Worm (Caenorhabditis elegans): Measurements from ENCODE around the gene sir-2.2.

sir-2.2 gene

ce11 chrX:13286533-13286932 lies 41.3 kb upstream of the sir-2.2 start, which contains the start of gene R04D3.2:
R04D3.2 (minus strand) TSS chrX:13286633.
- TF ChIP-seq lin-39 (tag; optimal IDR thresholded peaks at IDR 0.05) (no peak), egl-5 (tag; optimal IDR thresholded peaks at IDR 0.05) (no peak), fkh-2 (tag; optimal IDR thresholded peaks at IDR 0.05) (no peak), mdl-1 (tag; optimal IDR thresholded peaks at IDR 0.05) (no peak), snpc-4 (tag; optimal IDR thresholded peaks at IDR 0.05) (no peak), ceh-9 (tag; optimal IDR thresholded peaks at IDR 0.05) (no peak), nhr-77 (tag; optimal IDR thresholded peaks at IDR 0.05) (no peak), nhr-28 (tag; optimal IDR thresholded peaks at IDR 0.05) (no peak), R02D3.7 (tag; optimal IDR thresholded peaks at IDR 0.05) (no peak), elt-1 (tag; optimal IDR thresholded peaks at IDR 0.05) (no peak), nhr-76 (tag; optimal IDR thresholded peaks at IDR 0.05) (no peak), fkh-10 (GFP tag; optimal IDR thresholded peaks at IDR 0.05) (no peak), pha-4 (tag; optimal IDR thresholded peaks at IDR 0.05) (no peak), nhr-237 (tag; optimal IDR thresholded peaks at IDR 0.05) (no peak), nhr-12 (tag; optimal IDR thresholded peaks at IDR 0.05) (no peak), lin-15B (tag; optimal IDR thresholded peaks at IDR 0.05) (no peak), mml-1 (tag; optimal IDR thresholded peaks at IDR 0.05) (no peak), nhr-43 (tag; optimal IDR thresholded peaks at IDR 0.05; ENCODE audit: poor library complexity, severe bottlenecking) (no peak), eor-1 (tag; optimal IDR thresholded peaks at IDR 0.05) (no peak), ZK546.5 (tag; optimal IDR thresholded peaks at IDR 0.05) (no peak)

ce11 chrX:13288715-13289114 lies 39.2 kb upstream of the sir-2.2 start, which contains the start of gene R04D3.4:
R04D3.4 (minus strand) TSS chrX:13288815.
- TF ChIP-seq skn-1 (tag; optimal IDR thresholded peaks at IDR 0.05) = no peak
- no peak for TF ChIP-seq pha-4 (tag; optimal IDR thresholded peaks at IDR 0.05)
- TF ChIP-seq nhr-11 (tag; optimal IDR thresholded peaks at IDR 0.05) = no peak
- no peak for TF ChIP-seq nhr-25 (tag; optimal IDR thresholded peaks at IDR 0.05)
- TF ChIP-seq pqm-1 (tag; optimal IDR thresholded peaks at IDR 0.05) = no peak
- no peak for TF ChIP-seq ztf-4 (tag; optimal IDR thresholded peaks at IDR 0.05)
- no peak for TF ChIP-seq elt-3 (tag; optimal IDR thresholded peaks at IDR 0.05)
- no peak for TF ChIP-seq fos-1 (tag; optimal IDR thresholded peaks at IDR 0.05)

DNA sequence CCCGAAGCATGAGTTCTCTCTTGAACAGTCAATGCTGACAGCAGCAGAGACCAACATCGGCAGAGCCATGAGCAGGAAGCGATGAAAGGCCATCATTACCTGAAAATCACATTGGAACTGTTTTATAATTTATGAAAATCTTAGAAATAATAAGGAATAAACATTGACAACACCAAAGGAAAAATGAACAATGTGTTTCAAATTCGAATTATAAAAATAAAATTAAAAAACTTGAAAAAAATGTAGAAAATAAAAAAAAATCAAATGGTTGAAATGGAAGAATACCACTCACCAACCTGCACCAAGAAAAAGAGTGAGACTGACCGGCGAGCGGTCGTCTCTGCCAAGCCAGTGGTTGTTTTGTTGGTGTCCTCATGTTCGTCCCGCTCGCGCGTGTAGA lies 37.3 kb upstream of the sir-2.2 start, which contains the start of gene R04D3.3:
TSS of gene R04D3.3 (minus strand) at position 101 of the 400 bp plus-strand sequence.
- no peak for TF ChIP-seq ztf-11 (tag; optimal IDR thresholded peaks at IDR 0.05)
- TF ChIP-seq lin-39 (tag; optimal IDR thresholded peaks at IDR 0.05) = no peak
- no peak for TF ChIP-seq eor-1 (tag; optimal IDR thresholded peaks at IDR 0.05)
- no peak for TF ChIP-seq jun-1 (tag; optimal IDR thresholded peaks at IDR 0.05)
- TF ChIP-seq ceh-28 (tag; optimal IDR thresholded peaks at IDR 0.05) = no peak
- no peak for TF ChIP-seq elt-3 (tag; optimal IDR thresholded peaks at IDR 0.05)

ce11 chrX:13291506-13291905 lies 36.4 kb upstream of the sir-2.2 start, which contains the start of gene srd-38:
srd-38 (plus strand) TSS chrX:13291806.
- TF ChIP-seq sea-2 (GFP tag; optimal IDR thresholded peaks at IDR 0.05) = no peak

- TF ChIP-seq lin-15B (tag; optimal IDR thresholded peaks at IDR 0.05) (no peak), jun-1 (tag; optimal IDR thresholded peaks at IDR 0.05) (no peak)
These were observed 34.8 kb upstream of the sir-2.2 start for ce11 chrX:13293023-13293422.

DNA sequence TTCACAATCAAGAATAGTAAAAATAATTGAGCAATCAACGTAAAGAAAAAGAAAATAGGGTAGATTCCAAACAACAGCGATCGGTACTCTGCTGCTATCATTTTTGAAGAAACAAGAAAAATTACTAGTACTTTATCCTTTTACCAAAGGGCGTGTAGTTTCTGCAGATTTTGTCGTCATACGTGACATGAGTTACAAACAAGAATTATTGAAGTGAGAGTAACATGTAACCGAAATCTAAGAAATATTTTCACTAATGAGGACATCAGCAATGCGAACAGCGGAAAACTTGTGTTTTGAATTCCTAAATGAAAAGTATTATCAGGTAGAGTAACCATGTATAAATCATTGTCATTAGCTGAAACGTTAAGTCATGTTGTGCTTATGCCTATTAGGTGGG lies 33.2 kb upstream of the sir-2.2 start, which contains the start of gene srd-36:
TSS of gene srd-36 (minus strand) at position 101 of the 400 bp plus-strand sequence.
- TF ChIP-seq pqm-1 (tag; optimal IDR thresholded peaks at IDR 0.05) (no peak), skn-1 (tag; optimal IDR thresholded peaks at IDR 0.05) (no peak), hmg-11 (tag; optimal IDR thresholded peaks at IDR 0.05) (no peak), ztf-11 (tag; optimal IDR thresholded peaks at IDR 0.05) (no peak), snpc-4 (tag; optimal IDR thresholded peaks at IDR 0.05) (no peak), mdl-1 (tag; optimal IDR thresholded peaks at IDR 0.05) (no peak), nhr-23 (tag; optimal IDR thresholded peaks at IDR 0.05) (no peak), aly-2 (tag; optimal IDR thresholded peaks at IDR 0.05) (no peak), egl-27 (tag; optimal IDR thresholded peaks at IDR 0.05) (no peak), ceh-82 (tag; optimal IDR thresholded peaks at IDR 0.05) (no peak), ZK546.5 (tag; optimal IDR thresholded peaks at IDR 0.05) (no peak), ceh-16 (tag; optimal IDR thresholded peaks at IDR 0.05) (no peak), elt-3 (tag; optimal IDR thresholded peaks at IDR 0.05) (no peak), ceh-9 (tag; optimal IDR thresholded peaks at IDR 0.05) (no peak)
